Worm (Caenorhabditis elegans) whole organism, midembryonic: Measurements from ENCODE around the gene Y48A6B.3.

ENCODE experiments used
- T22C8.4 ChIP-seq: fragments of 200-800 bp; sonication (Bioruptor generic); IDR thresholded peaks from 2 replicates; pipeline ENCODE4 v1.3.6; 2022; ENCODE audit warnings: missing genetic modification characterization, missing compliant biosample characterization
- cog-1 ChIP-seq: sonication (generic microtip); optimal IDR thresholded peaks from 2 replicates; lab custom pipeline; 2016; ENCODE audit warnings: missing genetic modification characterization, missing compliant biosample characterization
- flt-1 ChIP-seq: fragments of 200-800 bp; sonication (Bioruptor generic); IDR thresholded peaks from 2 replicates; pipeline ENCODE4 v1.3.6; 2022; ENCODE audit warnings: missing genetic modification characterization, missing compliant biosample characterization
- klf-2 ChIP-seq: fragments of 200-800 bp; sonication (Bioruptor generic); conservative IDR thresholded peaks from 2 replicates; pipeline ENCODE4 v1.3.6; 2022; ENCODE audit warnings: missing genetic modification reagents, missing genetic modification characterization, missing compliant biosample characterization
- med-1 ChIP-seq: sonication (generic microtip); optimal IDR thresholded peaks from 2 replicates; lab custom pipeline; 2017; ENCODE audit warnings: missing genetic modification characterization, mild to moderate bottlenecking, missing compliant biosample characterization, antibody characterized with exemption, missing genetic modification reagents; ENCODE audit not compliant: insufficient read depth
- ref-1 ChIP-seq: fragments of 200-800 bp; sonication (Bioruptor generic); conservative IDR thresholded peaks from 2 replicates; pipeline ENCODE4 v1.3.6; 2022; ENCODE audit warnings: missing genetic modification reagents, missing genetic modification characterization, missing compliant biosample characterization
- tab-1 ChIP-seq: fragments of 200-800 bp; sonication (Bioruptor generic); IDR thresholded peaks from 2 replicates; pipeline ENCODE4 v1.3.6; 2022; ENCODE audit warnings: missing genetic modification characterization, missing compliant biosample characterization
- ztf-23 ChIP-seq: fragments of 200-800 bp; sonication (Bioruptor generic); IDR thresholded peaks from 2 replicates; pipeline ENCODE4 v1.3.6; 2022; ENCODE audit warnings: missing genetic modification reagents, missing genetic modification characterization, missing compliant biosample characterization
- ztf-29 ChIP-seq: fragments of 200-800 bp; sonication (Bioruptor generic); IDR thresholded peaks from 2 replicates; pipeline ENCODE4 v1.3.6; 2022; ENCODE audit warnings: missing genetic modification reagents, missing genetic modification characterization, missing compliant biosample characterization

- TF ChIP-seq cog-1 (no peak), ztf-29 (GFP tag; lab: Robert Waterston, UW) (no peak), T22C8.4 (GFP tag; lab: Robert Waterston, UW) (no peak), flt-1 (GFP tag; lab: Robert Waterston, UW) (no peak), ref-1 (GFP tag; lab: Robert Waterston, UW) (no peak), klf-2 (GFP tag; lab: Robert Waterston, UW) (no peak), med-1 (GFP tag; lab: Kevin White, UChicago) (no peak), ztf-23 (GFP tag; lab: Robert Waterston, UW) (no peak), tab-1 (no peak)
Measured at ce11 chrIII:10995156-10995555, 12.9 kb upstream of the Y48A6B.3 start, which contains the start of gene dmsr-5.
